Worm (Caenorhabditis elegans) whole organism, L1 larva: ENCODE data around the gene srg-29.

Experiments
- C04F5.9 ChIP-seq: sonication (generic microtip); optimal IDR thresholded peaks from 2 replicates; lab custom pipeline; 2016; ENCODE audit warnings: missing genetic modification characterization, missing compliant biosample characterization
- C16A3.4 ChIP-seq: fragments of 150-350 bp; optimal IDR thresholded peaks from 2 replicates; lab custom pipeline; 2014; ENCODE audit warnings: missing biosample characterization, missing genetic modification characterization
- Y116A8C.19 ChIP-seq: sonication (generic microtip); optimal IDR thresholded peaks from 2 replicates; lab custom pipeline; 2016; ENCODE audit warnings: missing compliant biosample characterization, missing genetic modification characterization, borderline replicate concordance
- ceh-63 ChIP-seq: fragments of 200-800 bp; sonication (Bioruptor generic); optimal IDR thresholded peaks from 2 replicates; lab custom pipeline; 2018; ENCODE audit warnings: mild to moderate bottlenecking, missing genetic modification characterization, missing compliant biosample characterization
- ceh-88 ChIP-seq: fragments of 200-800 bp; sonication (Bioruptor generic); IDR thresholded peaks from 2 replicates; pipeline ENCODE4 v1.3.6; 2022; ENCODE audit warnings: missing genetic modification characterization, missing compliant biosample characterization
- ces-1 ChIP-seq: fragments of 150-350 bp; optimal IDR thresholded peaks from 2 replicates; lab custom pipeline; 2014; ENCODE audit warnings: missing biosample characterization, missing genetic modification reagents, missing genetic modification characterization
- dsc-1 ChIP-seq: sonication (generic microtip); optimal IDR thresholded peaks from 2 replicates; lab custom pipeline; 2016; ENCODE audit warnings: mild to moderate bottlenecking, missing genetic modification characterization, missing compliant biosample characterization
- efl-1 ChIP-seq, 4 experiments: fragments of 150-350 bp; optimal IDR thresholded peaks in 3 of 4; peaks in 1 of 4; 1 replicate in 1 of 4; 2 replicates in 3 of 4; lab custom pipeline; 2014; ENCODE audit warnings: missing biosample characterization in 2 of 4, missing genetic modification characterization in 2 of 4, missing genetic modification reagents in 2 of 4
- egl-13 ChIP-seq: sonication (generic microtip); optimal IDR thresholded peaks from 2 replicates; lab custom pipeline; 2016; ENCODE audit warnings: missing genotype, missing genetic modification reagents, missing genetic modification characterization, missing compliant biosample characterization
- elt-3 ChIP-seq, 6 experiments: fragments of 150-350 bp in 1 of 6; sonication (generic microtip); optimal IDR thresholded peaks; 2 replicates each; lab custom pipeline; 2017 to 2018; ENCODE audit warnings: missing biosample characterization in 6 of 6, missing genetic modification characterization in 6 of 6, inconsistent platforms in 1 of 6
- ets-5 ChIP-seq: fragments of 200-800 bp; sonication (Bioruptor generic); IDR thresholded peaks from 2 replicates; pipeline ENCODE4 v1.3.6; 2022; ENCODE audit warnings: missing genetic modification characterization, missing compliant biosample characterization
- fkh-4 ChIP-seq: sonication (generic microtip); optimal IDR thresholded peaks from 2 replicates; lab custom pipeline; 2016; ENCODE audit warnings: missing compliant biosample characterization, missing genetic modification characterization, borderline replicate concordance
- fkh-8 ChIP-seq: sonication (generic microtip); optimal IDR thresholded peaks from 2 replicates; lab custom pipeline; 2016; ENCODE audit warnings: mild to moderate bottlenecking, missing genetic modification characterization, missing compliant biosample characterization
- hlh-4 ChIP-seq: sonication (generic microtip); optimal IDR thresholded peaks from 2 replicates; lab custom pipeline; 2016; ENCODE audit warnings: mild to moderate bottlenecking, missing genetic modification characterization, missing compliant biosample characterization
- hpl-2 ChIP-seq: fragments of 150-350 bp; optimal IDR thresholded peaks from 2 replicates; lab custom pipeline; 2014; ENCODE audit warnings: missing biosample characterization, missing genetic modification reagents, missing genetic modification characterization
- isw-1 ChIP-seq: fragments of 200-800 bp; sonication (Bioruptor generic); IDR thresholded peaks from 2 replicates; pipeline ENCODE4 v1.3.6; 2022; ENCODE audit warnings: missing genetic modification characterization, missing compliant biosample characterization
- lin-15B ChIP-seq: fragments of 150-350 bp; sonication (generic microtip); optimal IDR thresholded peaks from 3 replicates; lab custom pipeline; 2014; ENCODE audit warnings: missing biosample characterization, missing genetic modification characterization
- lin-39 ChIP-seq: fragments of 150-350 bp; optimal IDR thresholded peaks from 2 replicates; lab custom pipeline; 2014; ENCODE audit warnings: missing biosample characterization, missing genetic modification reagents, missing genetic modification characterization
- mab-9 ChIP-seq: fragments of 200-800 bp; sonication (Bioruptor generic); IDR thresholded peaks from 2 replicates; pipeline ENCODE4 v1.3.6; 2022; ENCODE audit warnings: missing genetic modification reagents, missing genetic modification characterization, missing compliant biosample characterization
- mdl-1 ChIP-seq, 2 experiments: fragments of 150-350 bp; optimal IDR thresholded peaks; 2 replicates each; lab custom pipeline; 2014 to 2017; ENCODE audit warnings: missing biosample characterization in 2 of 2, missing genetic modification characterization in 2 of 2, inconsistent platforms in 1 of 2
- mep-1 ChIP-seq: fragments of 150-350 bp; optimal IDR thresholded peaks from 2 replicates; lab custom pipeline; 2014; ENCODE audit warnings: missing biosample characterization, missing genetic modification characterization
- nhr-19 ChIP-seq: fragments of 200-800 bp; sonication (Bioruptor generic); conservative IDR thresholded peaks from 2 replicates; pipeline ENCODE4 v1.3.6; 2022; ENCODE audit warnings: missing genetic modification characterization, missing compliant biosample characterization
- nhr-237 ChIP-seq: fragments of 150-350 bp; optimal IDR thresholded peaks from 2 replicates; lab custom pipeline; 2014; ENCODE audit warnings: missing biosample characterization, missing genetic modification characterization
- nhr-47 ChIP-seq: sonication (generic microtip); optimal IDR thresholded peaks from 2 replicates; lab custom pipeline; 2016; ENCODE audit warnings: mild to moderate bottlenecking, missing genetic modification characterization, moderate library complexity, missing compliant biosample characterization
- nhr-76 ChIP-seq: sonication (generic microtip); optimal IDR thresholded peaks from 2 replicates; lab custom pipeline; 2017; ENCODE audit warnings: missing biosample characterization, missing genetic modification characterization
- nhr-85 ChIP-seq: sonication (generic microtip); peaks from one replicate; lab custom pipeline; 2016; ENCODE audit warnings: missing genetic modification characterization, inconsistent platforms, missing compliant biosample characterization
- nhr-90 ChIP-seq: sonication (generic microtip); optimal IDR thresholded peaks from 2 replicates; lab custom pipeline; 2016; ENCODE audit warnings: mild to moderate bottlenecking, missing genetic modification characterization, missing compliant biosample characterization; ENCODE audit not compliant: poor library complexity
- pax-3 ChIP-seq: fragments of 200-800 bp; sonication (Bioruptor generic); optimal IDR thresholded peaks from 2 replicates; lab custom pipeline; 2018; ENCODE audit warnings: mild to moderate bottlenecking, missing genetic modification characterization, moderate library complexity, missing compliant biosample characterization
- pqm-1 ChIP-seq: sonication (generic microtip); optimal IDR thresholded peaks from 3 replicates; lab custom pipeline; 2017; ENCODE audit warnings: missing biosample characterization, missing genetic modification characterization
- skn-1 ChIP-seq: fragments of 150-350 bp; optimal IDR thresholded peaks from 2 replicates; lab custom pipeline; 2014; ENCODE audit warnings: missing biosample characterization, missing genetic modification characterization
- snu-23 ChIP-seq: sonication (generic microtip); optimal IDR thresholded peaks from 2 replicates; lab custom pipeline; 2016; ENCODE audit warnings: missing genetic modification characterization, missing compliant biosample characterization
- sox-4 ChIP-seq: sonication (generic microtip); optimal IDR thresholded peaks from 2 replicates; lab custom pipeline; 2016; ENCODE audit warnings: missing genetic modification characterization, missing compliant biosample characterization
- sptf-1 ChIP-seq: fragments of 150-350 bp; optimal IDR thresholded peaks from 2 replicates; lab custom pipeline; 2014; ENCODE audit warnings: missing biosample characterization, missing genetic modification characterization
- tlp-1 ChIP-seq: fragments of 150-350 bp; optimal IDR thresholded peaks from 2 replicates; lab custom pipeline; 2014; ENCODE audit warnings: missing biosample characterization, missing genetic modification characterization
- unc-130 ChIP-seq: fragments of 150-350 bp; optimal IDR thresholded peaks from 2 replicates; lab custom pipeline; 2017; ENCODE audit warnings: missing biosample characterization, missing genetic modification characterization, inconsistent platforms
- unc-98 ChIP-seq: fragments of 200-800 bp; sonication (Bioruptor generic); IDR thresholded peaks from 2 replicates; pipeline ENCODE4 v1.3.6; 2022; ENCODE audit warnings: missing genetic modification characterization, missing compliant biosample characterization
- zip-4 ChIP-seq: fragments of 200-800 bp; sonication (Bioruptor generic); optimal IDR thresholded peaks from 2 replicates; lab custom pipeline; 2018; ENCODE audit warnings: mild to moderate bottlenecking, missing genetic modification characterization, moderate library complexity, missing compliant biosample characterization
- ztf-11 ChIP-seq, 2 experiments: sonication (generic microtip); optimal IDR thresholded peaks; 2 replicates each; lab custom pipeline; 2016 to 2017; ENCODE audit warnings: missing genetic modification characterization in 2 of 2, missing biosample characterization in 1 of 2, missing compliant biosample characterization in 1 of 2

Gene srg-29

DNA sequence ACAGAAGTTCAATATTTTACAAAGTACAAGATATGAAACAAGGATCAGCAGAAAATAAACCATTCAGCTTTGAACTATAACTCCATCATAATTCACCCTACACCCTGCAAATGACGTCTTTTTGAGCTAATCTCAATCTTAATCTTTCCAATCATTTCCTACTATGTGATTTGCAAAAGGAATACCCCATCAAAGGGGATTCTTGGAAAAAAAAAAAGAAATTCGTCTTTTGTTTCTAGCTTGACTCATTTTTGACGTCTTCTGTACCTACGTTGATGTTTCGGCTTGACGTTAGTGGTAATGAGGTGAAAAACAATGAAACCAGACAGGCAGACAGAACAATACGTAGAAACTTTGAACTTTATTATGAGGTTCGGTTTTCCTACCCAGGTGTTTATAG lies 25.2 kb downstream of the srg-29 start:
- TF ChIP-seq pax-3 (tag; lab: Kevin White, UChicago) (peak; percentile 58), pqm-1 (tag; lab: Kevin White, UChicago) (no peak), fkh-8 (tag; lab: Kevin White, UChicago) (peak; percentile 67), ets-5 (GFP tag; lab: Robert Waterston, UW) (no peak), sox-4 (tag; lab: Kevin White, UChicago) (peak; percentile 31), dsc-1 (tag; lab: Kevin White, UChicago) (peak; percentile 89), hpl-2 (GFP tag; lab: Kevin White, UChicago) (no peak), mdl-1 (tag; optimal IDR thresholded peaks at IDR 0.05; lab: Kevin White, UChicago) (no peak)

DNA sequence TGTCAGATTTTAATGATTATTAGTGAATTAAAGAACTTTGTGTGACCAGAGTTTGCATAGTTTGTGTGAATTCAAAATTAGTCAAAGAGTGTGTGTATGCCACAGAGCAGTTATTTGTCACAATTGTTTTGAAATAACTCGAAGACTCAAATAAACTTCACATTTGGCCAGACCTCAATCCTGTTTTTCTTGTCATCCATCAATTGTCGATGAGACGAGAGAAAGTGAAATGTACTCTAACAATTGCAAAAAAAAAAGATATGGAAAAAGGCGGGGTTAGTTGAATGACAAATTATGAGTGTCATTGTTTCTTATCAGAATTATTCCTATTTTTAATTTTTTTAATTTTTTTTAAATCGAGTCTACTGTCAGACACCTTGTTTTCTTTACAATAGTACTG lies 27.9 kb downstream of the srg-29 start, which contains the start of gene T09D3.8:
Gene T09D3.8 (plus strand): TSS at position 301 of the 400 bp plus-strand sequence.
- no peak for TF ChIP-seq hlh-4
- TF ChIP-seq fkh-8 (tag; lab: Kevin White, UChicago) = no peak
- TF ChIP-seq zip-4 (GFP tag; lab: Kevin White, UChicago) = no peak
- no peak for TF ChIP-seq ceh-63 (GFP tag; lab: Kevin White, UChicago)
- TF ChIP-seq nhr-19 (GFP tag; lab: Robert Waterston, UW) = no peak
- no peak for TF ChIP-seq unc-98 (GFP tag; lab: Robert Waterston, UW)
- TF ChIP-seq ztf-11 (tag; optimal IDR thresholded peaks at IDR 0.05; lab: Kevin White, UChicago) = no peak

ce11 chrV:5368792-5369191 lies 31.8 kb downstream of the srg-29 start, which contains the start of gene T09D3.9:
TSS of gene T09D3.9 (minus strand) at chrV:5368892.
- TF ChIP-seq lin-39 (tag; lab: Kevin White, UChicago) = no peak
- TF ChIP-seq isw-1 (GFP tag; lab: Robert Waterston, UW) = no peak
- no peak for TF ChIP-seq egl-13 (tag; lab: Kevin White, UChicago)
- TF ChIP-seq unc-130 = no peak
- no peak for TF ChIP-seq ceh-88 (GFP tag; lab: Robert Waterston, UW)
- TF ChIP-seq elt-3 (tag; optimal IDR thresholded peaks at IDR 0.05; lab: Kevin White, UChicago) = no peak
- TF ChIP-seq lin-15B = no peak
- no peak for TF ChIP-seq snu-23 (GFP tag; lab: Kevin White, UChicago)
- no peak for TF ChIP-seq ces-1 (GFP tag; lab: Kevin White, UChicago)
- no peak for TF ChIP-seq mep-1 (tag; lab: Kevin White, UChicago)
- no peak for TF ChIP-seq nhr-237 (tag; lab: Kevin White, UChicago)
- TF ChIP-seq nhr-47 = no peak
- TF ChIP-seq mab-9 = no peak
- no peak for TF ChIP-seq sox-4 (tag; lab: Kevin White, UChicago)
- TF ChIP-seq fkh-4 (tag; lab: Kevin White, UChicago) = no peak
- TF ChIP-seq nhr-85 = no peak
- TF ChIP-seq nhr-76 (tag; lab: Kevin White, UChicago) = no peak
- no peak for TF ChIP-seq pqm-1 (tag; lab: Kevin White, UChicago)
- TF ChIP-seq C16A3.4 (tag; lab: Kevin White, UChicago) = no peak
- no peak for TF ChIP-seq efl-1 (optimal IDR thresholded peaks at IDR 0.05; lab: Kevin White, UChicago)
- no peak for TF ChIP-seq efl-1 (GFP tag; optimal IDR thresholded peaks at IDR 0.05 in 1 of 2; lab: Kevin White, UChicago)

DNA sequence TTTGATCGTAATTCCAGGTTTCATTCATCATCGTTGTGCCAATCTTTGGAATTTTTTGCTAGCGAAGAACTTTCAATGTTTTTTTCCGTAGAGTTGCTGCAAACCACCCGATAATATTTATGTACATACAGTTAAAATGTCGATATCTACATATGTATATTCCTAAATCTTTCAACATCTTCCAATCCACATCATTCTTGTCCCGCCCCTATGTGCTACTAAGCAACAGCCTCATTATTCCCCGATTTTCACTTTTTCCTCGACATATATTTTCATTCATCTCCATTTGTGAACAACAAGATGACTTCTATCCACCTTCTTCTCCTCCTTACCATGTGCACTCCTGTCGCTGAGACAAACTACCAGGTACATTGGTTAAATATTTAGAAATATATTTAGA lies 35.1 kb downstream of the srg-29 start, which contains the start of gene C35A11.3:
Gene C35A11.3 (plus strand): TSS at position 301 of the 400 bp plus-strand sequence.
- TF ChIP-seq C16A3.4 (tag; lab: Kevin White, UChicago) (no peak), zip-4 (GFP tag; lab: Kevin White, UChicago) (no peak), hlh-4 (no peak), Y116A8C.19 (no peak), tlp-1 (tag; lab: Kevin White, UChicago) (no peak), C04F5.9 (tag; lab: Kevin White, UChicago) (no peak), nhr-90 (tag; lab: Kevin White, UChicago) (no peak), ets-5 (GFP tag; lab: Robert Waterston, UW) (no peak), sptf-1 (tag; lab: Kevin White, UChicago) (no peak), skn-1 (tag; lab: Kevin White, UChicago) (no peak), mab-9 (no peak)
